Fruit fly (Drosophila melanogaster) ovary, adult (tissue): ENCODE measurements around the gene Cyp303a1.

Experiments
- CG17801 ChIP-seq: fragments of 200-800 bp; optimal IDR thresholded peaks from 2 replicates; lab custom pipeline; 2019; ENCODE audit warnings: missing biosample characterization, mild to moderate bottlenecking, missing genetic modification characterization, moderate library complexity; ENCODE audit not compliant: partially characterized antibody

The Cyp303a1 gene

DNA sequence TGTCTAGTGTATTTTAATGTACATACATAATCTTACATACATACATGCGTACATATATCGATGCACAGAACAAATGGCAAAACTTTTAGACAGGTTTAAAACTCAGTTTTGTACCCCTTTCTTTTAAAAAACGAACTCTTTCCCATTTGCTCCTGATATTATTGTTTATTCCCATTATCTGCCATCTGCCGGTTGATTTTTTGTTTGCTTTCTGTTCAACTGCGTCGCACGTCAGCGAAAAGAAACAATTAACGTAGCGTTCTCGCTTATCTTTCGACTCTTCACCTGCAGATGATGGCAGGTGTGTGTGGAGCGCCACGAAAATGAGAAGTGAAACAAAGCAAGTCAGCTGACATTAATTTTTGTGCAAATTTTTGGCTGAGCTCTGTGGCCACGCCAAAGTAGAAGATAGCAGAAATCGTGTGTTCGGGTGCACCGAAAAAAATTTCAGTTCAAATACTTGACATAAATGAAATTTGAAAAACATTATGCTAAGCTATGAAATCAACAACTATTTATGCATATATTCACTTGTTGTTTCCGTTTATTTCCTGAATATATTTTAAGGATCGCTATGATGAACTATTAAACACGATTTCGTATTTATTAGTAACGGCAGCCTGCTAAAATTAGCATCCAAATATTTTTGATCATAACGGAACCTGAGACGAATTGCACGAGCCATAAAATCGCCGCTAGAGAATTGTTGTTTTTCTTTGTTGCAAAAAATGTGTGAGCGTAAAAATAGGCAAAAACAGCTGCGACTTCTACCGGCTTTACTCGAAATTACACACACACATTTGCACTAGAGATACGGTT lies 23.1 kb upstream of the Cyp303a1 start:
- TF ChIP-seq CG17801 (GFP tag; lab: Kevin White, UChicago), result peak; percentile 43

DNA sequence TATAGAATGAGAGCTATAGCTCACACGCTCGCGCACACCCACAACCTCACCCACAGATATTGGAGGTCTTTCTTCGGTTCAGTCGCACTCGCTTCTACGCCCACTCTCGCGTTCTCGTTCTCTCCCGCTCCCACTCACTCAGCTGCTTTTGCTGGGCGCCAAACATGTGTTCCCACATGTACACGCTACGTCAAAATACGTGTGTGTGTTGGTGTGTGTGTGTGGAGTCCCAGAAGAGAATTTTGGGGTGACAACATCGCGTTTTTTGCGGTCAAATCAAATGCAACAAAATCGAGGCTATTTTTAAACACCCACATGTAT lies 22.5 kb upstream of the Cyp303a1 start:
- TF ChIP-seq CG17801 (GFP tag; lab: Kevin White, UChicago), result no peak

- no peak for TF ChIP-seq CG17801 (GFP tag; lab: Kevin White, UChicago)
Measured at dm6 chr2L:16272730-16273129, 21.3 kb upstream of the Cyp303a1 start.

DNA sequence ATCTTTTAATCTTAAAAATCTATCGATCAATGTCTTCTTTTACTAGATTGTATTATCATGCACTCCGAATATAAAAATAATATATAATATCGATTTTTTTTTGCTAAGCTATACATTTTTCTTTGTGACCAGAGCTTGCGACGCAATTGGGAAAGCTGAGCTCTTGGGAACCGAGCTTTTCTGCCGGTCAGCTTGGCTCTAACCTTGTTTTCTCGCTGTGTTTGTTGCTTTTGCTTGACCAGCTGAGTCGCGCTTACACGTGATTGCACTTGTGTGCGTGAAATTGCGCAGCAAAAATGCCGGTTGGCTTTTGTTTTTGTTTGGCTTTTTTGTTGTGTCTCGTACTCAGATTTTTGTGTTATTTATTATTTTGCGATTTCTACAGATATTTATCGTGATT lies 20.5 kb upstream of the Cyp303a1 start:
- TF ChIP-seq CG17801 (GFP tag; lab: Kevin White, UChicago), result peak; percentile 35

dm6 chr2L:16274100-16274499 lies 19.9 kb upstream of the Cyp303a1 start:
- TF ChIP-seq CG17801 (GFP tag; lab: Kevin White, UChicago), result no peak

dm6 chr2L:16275177-16275808 lies 18.7 kb upstream of the Cyp303a1 start:
- no peak for TF ChIP-seq CG17801 (GFP tag; lab: Kevin White, UChicago)

dm6 chr2L:16275809-16276178 lies 18.2 kb upstream of the Cyp303a1 start:
- no peak for TF ChIP-seq CG17801 (GFP tag; lab: Kevin White, UChicago)

dm6 chr2L:16276820-16277219 lies 17.2 kb upstream of the Cyp303a1 start:
- TF ChIP-seq CG17801 (GFP tag; lab: Kevin White, UChicago), result no peak

DNA sequence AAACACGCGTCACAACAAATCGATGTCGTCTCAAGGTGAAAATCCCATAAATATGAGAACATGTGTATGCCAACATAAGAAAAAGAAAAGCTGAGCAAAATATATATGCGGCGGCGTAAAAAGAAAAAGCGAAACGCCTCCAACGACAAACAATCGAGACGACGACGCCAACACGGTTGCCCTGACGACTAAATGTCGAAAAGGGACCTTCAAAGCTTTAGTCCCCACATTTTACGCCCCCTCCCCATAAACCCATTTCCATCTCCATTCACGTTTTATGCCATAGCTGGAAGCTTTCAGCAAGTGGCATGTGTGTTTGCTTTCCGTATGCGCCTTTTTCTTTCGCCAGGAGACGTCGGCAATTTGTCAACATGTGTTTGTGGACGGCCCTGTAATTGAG lies 16.1 kb upstream of the Cyp303a1 start:
- no peak for TF ChIP-seq CG17801 (GFP tag; lab: Kevin White, UChicago)

DNA sequence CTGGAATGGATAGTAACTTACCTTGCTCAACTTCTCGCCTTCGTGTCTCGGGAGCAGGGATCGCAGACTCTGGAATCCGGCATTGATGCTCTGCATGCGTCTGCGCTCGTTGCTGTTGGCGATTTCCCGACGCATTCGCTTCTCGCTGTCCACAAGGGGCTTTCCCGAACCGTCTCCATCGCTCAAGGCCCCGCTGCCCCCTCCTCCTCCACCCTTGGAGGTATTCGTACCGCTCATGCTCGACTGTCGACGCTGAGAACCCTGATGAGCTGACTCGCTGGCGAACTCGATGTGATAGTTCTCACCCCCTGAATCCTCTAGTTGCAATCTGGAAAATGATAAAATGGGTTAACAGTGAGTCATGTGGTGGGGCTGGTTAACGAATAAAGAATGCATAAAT lies 15.1 kb upstream of the Cyp303a1 start:
- TF ChIP-seq CG17801 (GFP tag; lab: Kevin White, UChicago), result no peak

- peak; percentile 81 for TF ChIP-seq CG17801 (GFP tag; lab: Kevin White, UChicago)
Measured at dm6 chr2L:16279774-16280252, 14.2 kb upstream of the Cyp303a1 start.

- no peak for TF ChIP-seq CG17801 (GFP tag; lab: Kevin White, UChicago)
Measured at dm6 chr2L:16281419-16282076, 12.4 kb upstream of the Cyp303a1 start.

DNA sequence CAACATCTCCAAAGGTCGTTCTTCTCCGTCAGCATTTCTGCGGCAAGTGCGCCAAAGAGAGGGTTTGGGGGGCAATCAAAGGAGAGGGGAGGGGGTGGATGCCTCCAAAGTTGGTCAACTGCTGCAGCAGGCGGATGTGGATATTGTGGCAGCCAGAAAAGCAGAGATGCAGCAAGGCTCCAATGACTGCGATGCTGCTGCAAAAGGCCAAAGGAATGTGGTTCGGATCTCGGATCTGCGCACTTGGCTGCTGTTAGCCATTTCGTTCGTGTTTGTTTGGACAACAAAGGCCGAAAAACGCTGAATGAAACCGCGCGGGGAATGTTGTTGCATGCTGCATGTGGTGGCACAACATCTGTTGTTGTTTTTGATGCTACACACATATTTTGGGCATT lies 11.9 kb upstream of the Cyp303a1 start:
- no peak for TF ChIP-seq CG17801 (GFP tag; lab: Kevin White, UChicago)

- TF ChIP-seq CG17801 (GFP tag; lab: Kevin White, UChicago), result no peak
Measured at dm6 chr2L:16282856-16283255, 11.1 kb upstream of the Cyp303a1 start.
